Worm (Caenorhabditis elegans) whole organism, early embryonic: ENCODE results near the gene lect-2.

Source experiments
- F13C5.2 ChIP-seq: sonication (generic microtip); optimal IDR thresholded peaks from 2 replicates; lab custom pipeline; 2017; ENCODE audit warnings: mild to moderate bottlenecking, missing genetic modification characterization, inconsistent platforms, missing compliant biosample characterization
- aly-1 ChIP-seq: sonication (generic microtip); optimal IDR thresholded peaks from 2 replicates; lab custom pipeline; 2016; ENCODE audit warnings: missing genetic modification characterization, missing compliant biosample characterization
- ama-1 ChIP-seq: fragments of 150-350 bp; optimal IDR thresholded peaks from 2 replicates; lab custom pipeline; 2014
- ceh-13 ChIP-seq: fragments of 200-800 bp; sonication (Bioruptor generic); optimal IDR thresholded peaks from 2 replicates; lab custom pipeline; 2018; ENCODE audit warnings: mild to moderate bottlenecking, missing genetic modification characterization, missing compliant biosample characterization
- ceh-36 ChIP-seq: sonication (generic microtip); optimal IDR thresholded peaks from 2 replicates; lab custom pipeline; 2016; ENCODE audit warnings: missing genetic modification characterization, inconsistent platforms, missing compliant biosample characterization
- ets-7 ChIP-seq: sonication (generic microtip); optimal IDR thresholded peaks from 2 replicates; lab custom pipeline; 2016; ENCODE audit warnings: missing genotype, missing genetic modification characterization, missing compliant biosample characterization
- flt-1 ChIP-seq: fragments of 200-800 bp; sonication (Bioruptor generic); IDR thresholded peaks from 2 replicates; pipeline ENCODE4 v1.3.6; 2022; ENCODE audit warnings: missing genetic modification characterization, missing compliant biosample characterization
- hmbx-1 ChIP-seq: sonication (generic microtip); optimal IDR thresholded peaks from 2 replicates; lab custom pipeline; 2016; ENCODE audit warnings: mild to moderate bottlenecking, missing genetic modification characterization, missing compliant biosample characterization
- hmg-4 ChIP-seq: fragments of 200-800 bp; sonication (Bioruptor generic); optimal IDR thresholded peaks from 2 replicates; lab custom pipeline; 2018; ENCODE audit warnings: mild to moderate bottlenecking, missing genetic modification characterization, missing compliant biosample characterization
- hnd-1 ChIP-seq: sonication (generic microtip); optimal IDR thresholded peaks from 2 replicates; lab custom pipeline; 2016; ENCODE audit warnings: missing genetic modification characterization, missing compliant biosample characterization
- scrt-1 ChIP-seq: fragments of 200-800 bp; sonication (Bioruptor generic); IDR thresholded peaks from 2 replicates; pipeline ENCODE4 v1.3.6; 2022; ENCODE audit warnings: missing genetic modification characterization, missing compliant biosample characterization
- sea-1 ChIP-seq: fragments of 200-800 bp; sonication (Bioruptor generic); conservative IDR thresholded peaks from 2 replicates; pipeline ENCODE4 v1.3.6; 2022; ENCODE audit warnings: missing genetic modification characterization, missing compliant biosample characterization
- tbx-11 ChIP-seq: fragments of 200-800 bp; sonication (Bioruptor generic); IDR thresholded peaks from 2 replicates; pipeline ENCODE4 v1.3.6; 2022; ENCODE audit warnings: missing genetic modification characterization, missing compliant biosample characterization
- tra-4 ChIP-seq: sonication (generic microtip); optimal IDR thresholded peaks from 2 replicates; lab custom pipeline; 2017; ENCODE audit warnings: missing genetic modification characterization, missing compliant biosample characterization

ce11 chrII:5828486-5828885 lies 38.0 kb downstream of the lect-2 start, which contains the start of gene ZK1248.11:
- TF ChIP-seq ama-1 (lab: Kevin White, UChicago) (no peak), ceh-13 (no peak), scrt-1 (GFP tag; lab: Robert Waterston, UW) (no peak), sea-1 (GFP tag; lab: Robert Waterston, UW) (no peak), ets-7 (tag; lab: Kevin White, UChicago) (no peak), hmg-4 (GFP tag; lab: Kevin White, UChicago) (no peak), F13C5.2 (no peak), flt-1 (GFP tag; lab: Robert Waterston, UW) (no peak), aly-1 (tag; lab: Kevin White, UChicago) (no peak), hmbx-1 (no peak), ceh-36 (tag; lab: Kevin White, UChicago) (no peak), tra-4 (tag; lab: Kevin White, UChicago) (no peak), hnd-1 (tag; lab: Kevin White, UChicago) (no peak), tbx-11 (no peak)
